Worm (Caenorhabditis elegans): ENCODE data around the gene T13C5.6.

T13C5.6 gene

DNA sequence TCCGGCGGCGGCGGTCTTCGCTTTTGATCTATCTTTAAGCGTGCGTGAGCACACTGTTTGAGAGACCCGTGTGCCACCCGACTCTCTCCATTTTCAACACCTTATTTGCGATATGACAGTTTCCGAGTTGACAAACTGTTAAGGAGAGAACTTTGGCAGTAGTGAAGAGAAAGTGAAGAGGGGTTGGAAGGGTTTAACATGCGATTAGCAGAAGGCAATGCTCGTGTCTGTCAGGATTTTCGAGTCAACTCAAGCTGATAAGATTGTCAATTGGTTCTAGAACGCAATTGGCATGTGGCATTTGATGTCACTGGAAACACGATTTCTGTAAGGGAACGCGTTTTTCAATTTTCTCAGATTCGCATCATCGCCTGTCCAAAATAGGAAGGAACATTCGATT, 40.1 kb downstream of the T13C5.6 start:
- TF ChIP-seq lin-13 (tag; optimal IDR thresholded peaks at IDR 0.05): no peak
- no peak for TF ChIP-seq lin-32 (GFP tag; optimal IDR thresholded peaks at IDR 0.05)
- TF ChIP-seq unc-62 (GFP tag; optimal IDR thresholded peaks at IDR 0.05): no peak
- no peak for TF ChIP-seq unc-120 (tag; optimal IDR thresholded peaks at IDR 0.05; ENCODE audit: poor library complexity, severe bottlenecking)
- TF ChIP-seq ztf-11 (tag; optimal IDR thresholded peaks at IDR 0.05): no peak
- TF ChIP-seq elt-3 (tag; optimal IDR thresholded peaks at IDR 0.05): no peak
- TF ChIP-seq nhr-76 (tag; optimal IDR thresholded peaks at IDR 0.05): no peak
- TF ChIP-seq mab-5 (tag; optimal IDR thresholded peaks at IDR 0.05): no peak
- TF ChIP-seq drap-1 (GFP tag; optimal IDR thresholded peaks at IDR 0.05): no peak
- no peak for TF ChIP-seq lsy-2 (tag; optimal IDR thresholded peaks at IDR 0.05)
- no peak for TF ChIP-seq ceh-83 (GFP tag; optimal IDR thresholded peaks at IDR 0.05)

DNA sequence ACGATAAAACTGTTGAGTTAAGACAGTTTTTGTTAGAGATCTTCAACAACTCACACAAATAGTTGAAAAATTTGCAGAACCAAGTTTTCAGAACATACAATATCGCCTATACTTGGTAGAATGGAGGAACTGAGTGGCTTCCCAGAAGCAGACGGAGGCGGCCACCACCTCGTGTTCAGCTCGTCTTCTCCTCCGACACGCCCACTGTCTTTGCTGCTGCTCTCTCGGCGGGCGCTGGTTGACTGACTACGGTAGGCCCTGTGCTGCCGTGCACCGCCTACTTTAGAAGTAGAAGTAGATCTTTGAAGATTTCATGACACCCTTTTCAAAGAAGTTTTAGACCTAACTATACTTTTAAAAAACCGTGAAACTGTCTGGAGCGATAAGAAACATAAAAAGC, 45.5 kb downstream of the T13C5.6 start:
- TF ChIP-seq zip-8 (tag; optimal IDR thresholded peaks at IDR 0.05) (no peak), ztf-11 (tag; optimal IDR thresholded peaks at IDR 0.05) (no peak), sptf-1 (tag; optimal IDR thresholded peaks at IDR 0.05) (no peak), ham-2 (GFP tag; optimal IDR thresholded peaks at IDR 0.05) (no peak), mls-2 (tag; optimal IDR thresholded peaks at IDR 0.05) (no peak), nhr-2 (tag; optimal IDR thresholded peaks at IDR 0.05) (no peak), bed-3 (GFP tag; optimal IDR thresholded peaks at IDR 0.05) (no peak), pha-4 (tag; optimal IDR thresholded peaks at IDR 0.05) (no peak), nhr-12 (tag; optimal IDR thresholded peaks at IDR 0.05) (no peak), unc-39 (tag; optimal IDR thresholded peaks at IDR 0.05) (no peak)

DNA sequence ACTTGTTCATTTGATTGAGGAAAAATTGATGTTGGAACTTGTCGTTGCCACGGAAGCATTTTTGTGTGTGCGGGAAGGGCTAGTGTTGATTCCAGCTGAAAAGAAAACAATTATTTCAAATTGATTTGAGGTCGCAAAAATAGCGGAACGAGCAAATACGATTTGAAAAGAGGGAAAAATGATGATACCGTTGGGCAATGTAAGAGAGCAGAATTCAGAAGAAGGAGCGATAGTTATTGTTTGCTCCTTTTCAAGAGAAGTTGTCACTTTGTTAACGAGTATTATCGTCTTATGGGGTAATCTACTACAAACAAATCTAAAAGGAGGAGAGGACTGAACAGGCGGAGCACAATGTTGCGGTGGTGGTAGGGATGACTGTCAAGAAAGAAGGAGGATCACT, 47.1 kb downstream of the T13C5.6 start, which contains the start of gene odd-2:
TSS of gene odd-2 (minus strand) at position 101 of the 400 bp plus-strand sequence.
- TF ChIP-seq unc-62 (GFP tag; optimal IDR thresholded peaks at IDR 0.05): no peak
- no peak for TF ChIP-seq sem-2 (GFP tag; optimal IDR thresholded peaks at IDR 0.05)

DNA sequence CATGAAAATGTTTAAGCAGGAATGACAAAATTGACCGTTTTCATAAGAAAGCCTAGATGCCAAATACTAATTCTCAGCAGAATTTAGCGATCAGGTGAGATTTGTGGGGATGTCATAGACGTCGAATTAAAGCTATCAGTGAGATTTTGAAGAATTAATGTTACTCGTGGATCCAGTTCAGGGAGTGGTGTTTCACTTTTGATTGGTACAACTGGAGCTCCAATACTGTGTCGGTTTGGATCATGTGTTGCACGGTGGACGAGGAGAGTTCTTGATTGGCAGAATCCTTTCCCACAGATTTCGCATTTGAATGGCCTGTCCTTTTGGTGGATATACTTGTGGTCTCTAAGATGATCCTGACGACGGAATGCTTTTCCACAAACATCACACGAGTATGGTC, 47.9 kb downstream of the T13C5.6 start:
- TF ChIP-seq pha-4 (tag; optimal IDR thresholded peaks at IDR 0.05) (no peak), nhr-2 (tag; optimal IDR thresholded peaks at IDR 0.05) (no peak), lin-13 (tag; optimal IDR thresholded peaks at IDR 0.05) (no peak), blmp-1 (tag; optimal IDR thresholded peaks at IDR 0.05) (no peak), ces-1 (GFP tag; optimal IDR thresholded peaks at IDR 0.05) (no peak), sem-2 (GFP tag; optimal IDR thresholded peaks at IDR 0.05) (no peak), drap-1 (GFP tag; optimal IDR thresholded peaks at IDR 0.05) (no peak), unc-62 (GFP tag; optimal IDR thresholded peaks at IDR 0.05) (no peak), bed-3 (GFP tag; optimal IDR thresholded peaks at IDR 0.05) (no peak), nhr-76 (tag; optimal IDR thresholded peaks at IDR 0.05) (no peak), unc-120 (tag; optimal IDR thresholded peaks at IDR 0.05; ENCODE audit: poor library complexity, severe bottlenecking) (no peak)

DNA sequence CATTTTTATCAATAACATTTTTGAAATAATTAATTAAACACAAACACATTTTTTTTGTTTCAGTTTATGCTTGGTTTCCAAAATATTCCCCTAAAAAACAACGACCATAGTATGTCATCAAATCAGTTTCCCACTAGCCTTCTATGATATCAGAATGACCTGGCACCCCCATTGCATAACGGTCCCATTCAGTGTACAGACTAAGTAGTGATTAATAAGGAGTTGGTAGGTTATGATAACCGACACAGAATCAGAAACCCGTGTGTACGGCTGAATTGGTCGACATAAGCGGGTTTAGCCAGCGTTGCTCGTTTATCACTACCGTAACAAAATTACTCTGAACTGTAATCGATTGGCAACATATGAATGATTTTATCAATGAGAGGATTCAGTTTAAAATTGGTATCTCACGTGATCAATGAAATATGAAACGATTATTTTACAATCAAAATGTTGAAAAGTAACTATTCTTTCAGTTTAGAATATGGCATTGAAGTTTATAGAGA, 50.0 kb downstream of the T13C5.6 start:
- no peak for TF ChIP-seq hlh-1 (tag; optimal IDR thresholded peaks at IDR 0.05)
- no peak for TF ChIP-seq ztf-11 (tag; optimal IDR thresholded peaks at IDR 0.05)
- TF ChIP-seq nhr-2 (tag; optimal IDR thresholded peaks at IDR 0.05): no peak
- TF ChIP-seq nhr-76 (tag; optimal IDR thresholded peaks at IDR 0.05): no peak
- TF ChIP-seq bed-3 (GFP tag; optimal IDR thresholded peaks at IDR 0.05): no peak
- no peak for TF ChIP-seq unc-120 (tag; optimal IDR thresholded peaks at IDR 0.05; ENCODE audit: poor library complexity, severe bottlenecking)
- TF ChIP-seq cnd-1 (tag; optimal IDR thresholded peaks at IDR 0.05): no peak
- no peak for TF ChIP-seq blmp-1 (tag; optimal IDR thresholded peaks at IDR 0.05)
- no peak for TF ChIP-seq tbx-8 (GFP tag; optimal IDR thresholded peaks at IDR 0.05)
- TF ChIP-seq sem-2 (GFP tag; optimal IDR thresholded peaks at IDR 0.05): no peak
- no peak for TF ChIP-seq nhr-28 (tag; optimal IDR thresholded peaks at IDR 0.05)
- no peak for TF ChIP-seq lsy-2 (tag; optimal IDR thresholded peaks at IDR 0.05)
- no peak for TF ChIP-seq zip-8 (tag; optimal IDR thresholded peaks at IDR 0.05)
- no peak for TF ChIP-seq mab-5 (tag; optimal IDR thresholded peaks at IDR 0.05)
- TF ChIP-seq lin-13 (tag; optimal IDR thresholded peaks at IDR 0.05): no peak
